Worm (Caenorhabditis elegans) whole organism, L3 larva: ENCODE data around the gene C27D6.3.
A peak's percentile ranks its signal among the peaks of the same experiment; 100 is the strongest.

Experiments used
- eor-1 ChIP-seq, 2 experiments: fragments of 150-350 bp; optimal IDR thresholded peaks; 2 replicates each; lab custom pipeline; 2014 to 2018; ENCODE audit warnings: missing biosample characterization in 2 of 2, missing genetic modification characterization in 2 of 2
- fos-1 ChIP-seq: fragments of 150-350 bp; optimal IDR thresholded peaks from 2 replicates; lab custom pipeline; 2014; ENCODE audit warnings: missing biosample characterization, missing genetic modification characterization
- jun-1 ChIP-seq: fragments of 150-350 bp; optimal IDR thresholded peaks from 2 replicates; lab custom pipeline; 2014; ENCODE audit warnings: missing biosample characterization, missing genetic modification reagents, missing genetic modification characterization
- lin-39 ChIP-seq: fragments of 150-350 bp; optimal IDR thresholded peaks from 2 replicates; lab custom pipeline; 2018; ENCODE audit warnings: missing biosample characterization, missing genetic modification reagents, missing genetic modification characterization
- lsy-12 ChIP-seq: sonication (generic microtip); optimal IDR thresholded peaks from 2 replicates; lab custom pipeline; 2016; ENCODE audit warnings: mild to moderate bottlenecking, missing genetic modification characterization, missing compliant biosample characterization
- nfya-1 ChIP-seq: sonication (generic microtip); optimal IDR thresholded peaks from 2 replicates; lab custom pipeline; 2017; ENCODE audit warnings: missing genetic modification characterization, mild to moderate bottlenecking, missing compliant biosample characterization, antibody characterized with exemption, moderate library complexity; ENCODE audit not compliant: insufficient read depth
- nhr-23 ChIP-seq: fragments of 150-350 bp; optimal IDR thresholded peaks from 2 replicates; lab custom pipeline; 2014; ENCODE audit warnings: missing biosample characterization, missing genetic modification reagents, missing genetic modification characterization
- nhr-237 ChIP-seq: fragments of 150-350 bp; optimal IDR thresholded peaks from 2 replicates; lab custom pipeline; 2014; ENCODE audit warnings: missing biosample characterization, missing genetic modification characterization
- pha-4 ChIP-seq: fragments of 150-350 bp; optimal IDR thresholded peaks from 2 replicates; lab custom pipeline; 2014; ENCODE audit warnings: missing biosample characterization, missing genetic modification reagents, missing genetic modification characterization
- pqm-1 ChIP-seq: fragments of 150-350 bp; optimal IDR thresholded peaks from 2 replicates; lab custom pipeline; 2017; ENCODE audit warnings: missing biosample characterization, missing genetic modification characterization, inconsistent platforms
- unc-62 ChIP-seq: fragments of 150-350 bp; sonication (generic microtip); optimal IDR thresholded peaks from 4 replicates; lab custom pipeline; 2014; ENCODE audit warnings: missing biosample characterization, missing genetic modification reagents, missing genetic modification characterization
- ztf-11 ChIP-seq: fragments of 150-350 bp; optimal IDR thresholded peaks from 2 replicates; lab custom pipeline; 2014; ENCODE audit warnings: missing biosample characterization, missing genetic modification characterization

ce11 chrII:5191766-5192165 is 17.5 kb upstream of the C27D6.3 start:
- TF ChIP-seq nhr-237, result no peak
- peak; percentile 92 for TF ChIP-seq pqm-1 (tag; lab: Kevin White, UChicago)
- TF ChIP-seq fos-1, result no peak
- TF ChIP-seq unc-62 (GFP tag; lab: Kevin White, UChicago), result no peak
- TF ChIP-seq lin-39 (tag; lab: Kevin White, UChicago), result no peak
- no peak for TF ChIP-seq eor-1 (tag; optimal IDR thresholded peaks at IDR 0.05; lab: Kevin White, UChicago)
- peak; percentile 10 for TF ChIP-seq pha-4 (tag; lab: Kevin White, UChicago)
- peak; percentile 45 for TF ChIP-seq jun-1 (tag; lab: Kevin White, UChicago)
- no peak for TF ChIP-seq lsy-12 (tag; lab: Kevin White, UChicago)
- TF ChIP-seq nhr-23 (tag; lab: Kevin White, UChicago), result no peak
- TF ChIP-seq ztf-11, result no peak
- no peak for TF ChIP-seq nfya-1 (tag; lab: Kevin White, UChicago)
